Fruit fly (Drosophila melanogaster) whole organism, embryonic: ENCODE data around the gene Adsl.

Source experiments
- B-H2 ChIP-seq: fragments of 200-800 bp; sonication (Bioruptor generic); optimal IDR thresholded peaks from 2 replicates; lab custom pipeline; 2018; ENCODE audit warnings: missing biosample characterization, mild to moderate bottlenecking, missing genetic modification characterization
- CG11560 ChIP-seq: fragments of 200-800 bp; sonication (Bioruptor generic); IDR thresholded peaks from 3 replicates; pipeline ENCODE4 v1.3.6; 2022; ENCODE audit warnings: missing biosample characterization, missing genetic modification characterization
- CG12071 ChIP-seq: fragments of 200-800 bp; sonication (Bioruptor generic); optimal IDR thresholded peaks from 3 replicates; lab custom pipeline; 2018; ENCODE audit warnings: missing biosample characterization, mild to moderate bottlenecking, missing genetic modification characterization
- CG13296 ChIP-seq: fragments of 200-800 bp; sonication (Bioruptor generic); optimal IDR thresholded peaks from 3 replicates; lab custom pipeline; 2018; ENCODE audit warnings: missing biosample characterization, mild to moderate bottlenecking, missing genetic modification characterization
- CG13894 ChIP-seq: fragments of 200-800 bp; sonication (Bioruptor generic); optimal IDR thresholded peaks from 3 replicates; lab custom pipeline; 2018; ENCODE audit warnings: missing biosample characterization, mild to moderate bottlenecking, missing genetic modification characterization, moderate library complexity
- CG15269 ChIP-seq: fragments of 200-800 bp; sonication (Bioruptor generic); optimal IDR thresholded peaks from 2 replicates; lab custom pipeline; 2018; ENCODE audit warnings: missing biosample characterization, mild to moderate bottlenecking, missing genetic modification characterization, moderate library complexity
- CG15514 ChIP-seq: fragments of 200-800 bp; sonication (Bioruptor generic); optimal IDR thresholded peaks from 3 replicates; lab custom pipeline; 2017; ENCODE audit warnings: missing biosample characterization, missing genetic modification characterization, mild to moderate bottlenecking, moderate library complexity, missing genetic modification reagents
- CG17568 ChIP-seq: fragments of 200-800 bp; sonication (Bioruptor generic); optimal IDR thresholded peaks from 2 replicates; lab custom pipeline; 2018; ENCODE audit warnings: missing biosample characterization, mild to moderate bottlenecking, missing genetic modification characterization, moderate library complexity
- CG17912 ChIP-seq: fragments of 200-800 bp; sonication (Bioruptor generic); optimal IDR thresholded peaks from 2 replicates; lab custom pipeline; 2018; ENCODE audit warnings: missing biosample characterization, mild to moderate bottlenecking, missing genetic modification characterization
- CG18599 ChIP-seq: fragments of 200-800 bp; sonication (Bioruptor generic); optimal IDR thresholded peaks from 3 replicates; lab custom pipeline; 2017; ENCODE audit warnings: missing biosample characterization, missing genetic modification characterization, mild to moderate bottlenecking, moderate library complexity, missing genetic modification reagents
- CG2199 ChIP-seq: fragments of 200-800 bp; sonication (Bioruptor generic); IDR thresholded peaks from 3 replicates; pipeline ENCODE4 v1.3.6; 2022; ENCODE audit warnings: missing biosample characterization, missing genetic modification characterization
- CG2678 ChIP-seq: fragments of 200-800 bp; sonication (Bioruptor generic); optimal IDR thresholded peaks from 3 replicates; lab custom pipeline; 2019; ENCODE audit warnings: missing biosample characterization, mild to moderate bottlenecking, missing genetic modification characterization, moderate library complexity
- CG3281 ChIP-seq: fragments of 200-800 bp; sonication (Bioruptor generic); optimal IDR thresholded peaks from 3 replicates; lab custom pipeline; 2017; ENCODE audit warnings: missing biosample characterization, mild to moderate bottlenecking, missing genetic modification characterization
- CG6765 ChIP-seq: fragments of 200-800 bp; sonication (Bioruptor generic); optimal IDR thresholded peaks from 3 replicates; lab custom pipeline; 2017; ENCODE audit warnings: missing biosample characterization, mild to moderate bottlenecking, missing genetic modification characterization
- CG6813 ChIP-seq: fragments of 200-800 bp; sonication (Bioruptor generic); optimal IDR thresholded peaks from 2 replicates; lab custom pipeline; 2017; ENCODE audit warnings: missing biosample characterization, missing genetic modification characterization, mild to moderate bottlenecking, moderate library complexity, missing genetic modification reagents
- CG7839 ChIP-seq: fragments of 200-800 bp; sonication (Bioruptor generic); optimal IDR thresholded peaks from 3 replicates; lab custom pipeline; 2018; ENCODE audit warnings: missing biosample characterization, mild to moderate bottlenecking, missing genetic modification characterization, moderate library complexity
- CG8290 ChIP-seq, 3 experiments: fragments of 200-800 bp; sonication (Bioruptor generic); optimal IDR thresholded peaks; 2 replicates each; lab custom pipeline; 2016 to 2019; ENCODE audit warnings: missing biosample characterization in 3 of 3, missing genetic modification characterization in 3 of 3, mild to moderate bottlenecking in 2 of 3, moderate library complexity in 1 of 3
- CrebB ChIP-seq: fragments of 200-800 bp; sonication (Bioruptor generic); optimal IDR thresholded peaks from 3 replicates; lab custom pipeline; 2018; ENCODE audit warnings: missing biosample characterization, mild to moderate bottlenecking, missing genetic modification characterization
- Eip74EF ChIP-seq, 2 experiments: fragments of 200-800 bp in 1 of 2; fragments of >200 bp in 1 of 2; sonication (Bioruptor generic) in 1 of 2; optimal IDR thresholded peaks; 2 replicates each; lab custom pipeline; 2017 to 2019; ENCODE audit warnings: missing biosample characterization in 2 of 2, missing genetic modification characterization in 2 of 2, mild to moderate bottlenecking in 1 of 2, moderate library complexity in 1 of 2
- Fer2 ChIP-seq: fragments of 200-800 bp; sonication (Bioruptor generic); optimal IDR thresholded peaks from 2 replicates; lab custom pipeline; 2018; ENCODE audit warnings: missing biosample characterization, mild to moderate bottlenecking, missing genetic modification characterization, moderate library complexity
- Fer3 ChIP-seq: fragments of 200-800 bp; sonication (Bioruptor generic); optimal IDR thresholded peaks from 2 replicates; lab custom pipeline; 2018; ENCODE audit warnings: missing biosample characterization, mild to moderate bottlenecking, missing genetic modification characterization, moderate library complexity
- GATAe ChIP-seq: fragments of 200-800 bp; sonication (Bioruptor generic); conservative IDR thresholded peaks from 2 replicates; pipeline ENCODE4 v1.3.6; 2022; ENCODE audit warnings: missing biosample characterization, missing genetic modification characterization
- HLH54F ChIP-seq: fragments of 200-800 bp; sonication (Bioruptor generic); optimal IDR thresholded peaks from 3 replicates; lab custom pipeline; 2016; ENCODE audit warnings: missing biosample characterization, missing genetic modification characterization
- NfI ChIP-seq: fragments of 200-800 bp; sonication (Bioruptor generic); optimal IDR thresholded peaks from 3 replicates; lab custom pipeline; 2018; ENCODE audit warnings: missing biosample characterization, mild to moderate bottlenecking, missing genetic modification characterization, moderate library complexity
- PHDP ChIP-seq: fragments of 200-800 bp; sonication (Bioruptor generic); optimal IDR thresholded peaks from 3 replicates; lab custom pipeline; 2018; ENCODE audit warnings: missing biosample characterization, mild to moderate bottlenecking, missing genetic modification characterization, moderate library complexity
- Pdp1 ChIP-seq, 2 experiments: fragments of 200-800 bp; sonication (Bioruptor generic); optimal IDR thresholded peaks; 3 replicates each; lab custom pipeline; 2016; ENCODE audit warnings: missing biosample characterization in 2 of 2, missing genetic modification characterization in 2 of 2, mild to moderate bottlenecking in 1 of 2, moderate library complexity in 1 of 2
- Rfx ChIP-seq: fragments of 200-800 bp; sonication (Bioruptor generic); IDR thresholded peaks from 2 replicates; pipeline ENCODE4 v1.3.6; 2022; ENCODE audit warnings: missing biosample characterization, missing genetic modification characterization
- Rx ChIP-seq: fragments of 200-800 bp; sonication (Bioruptor generic); IDR thresholded peaks from 2 replicates; pipeline ENCODE4 v1.3.6; 2022; ENCODE audit warnings: missing biosample characterization, missing genetic modification characterization
- Xrp1 ChIP-seq: fragments of 200-800 bp; sonication (Bioruptor generic); IDR thresholded peaks from 2 replicates; pipeline ENCODE4 v1.3.6; 2022; ENCODE audit warnings: missing biosample characterization, missing genetic modification characterization
- exex ChIP-seq: fragments of 200-800 bp; sonication (Bioruptor generic); optimal IDR thresholded peaks from 4 replicates; lab custom pipeline; 2018; ENCODE audit warnings: missing biosample characterization, mild to moderate bottlenecking, missing genetic modification characterization, moderate library complexity
- fru ChIP-seq: fragments of >200 bp; optimal IDR thresholded peaks from 2 replicates; lab custom pipeline; 2017
- gro ChIP-seq: fragments of 200-800 bp; sonication (Bioruptor generic); optimal IDR thresholded peaks from 2 replicates; lab custom pipeline; 2016; ENCODE audit warnings: missing biosample characterization, missing genetic modification characterization
- lov ChIP-seq, 2 experiments: fragments of 200-800 bp in 1 of 2; fragments of >200 bp in 1 of 2; sonication (Bioruptor generic) in 1 of 2; IDR thresholded peaks in 1 of 2; optimal IDR thresholded peaks in 1 of 2; 2 replicates in 1 of 2; 3 replicates in 1 of 2; pipeline versions ENCODE4 v1.3.6 to Lab custom; 2017 to 2022; ENCODE audit warnings: missing biosample characterization in 1 of 2, missing genetic modification characterization in 1 of 2
- nom ChIP-seq: fragments of 200-800 bp; sonication (Bioruptor generic); optimal IDR thresholded peaks from 2 replicates; lab custom pipeline; 2017; ENCODE audit warnings: missing biosample characterization, missing genetic modification characterization, mild to moderate bottlenecking, moderate library complexity, missing genetic modification reagents
- odd ChIP-seq: fragments of 200-800 bp; sonication (Bioruptor generic); optimal IDR thresholded peaks from 2 replicates; lab custom pipeline; 2017; ENCODE audit warnings: missing biosample characterization, mild to moderate bottlenecking, missing genetic modification characterization
- otp ChIP-seq: fragments of 200-800 bp; sonication (Bioruptor generic); IDR thresholded peaks from 3 replicates; pipeline ENCODE4, ENCODE4 v1.3.6; 2022; ENCODE audit warnings: missing biosample characterization, missing genetic modification characterization
- pan ChIP-seq, 4 experiments: fragments of >200 bp in 3 of 4; fragments of 200-800 bp in 1 of 4; sonication (Bioruptor generic) in 1 of 4; optimal IDR thresholded peaks in 3 of 4; IDR thresholded peaks in 1 of 4; 2 replicates each; pipeline versions ENCODE4 v1.3.6 to Lab custom; 2017 to 2022; ENCODE audit warnings: missing biosample characterization in 2 of 4, missing genetic modification characterization in 2 of 4, mixed read lengths in 1 of 4
- schlank ChIP-seq: fragments of 200-800 bp; sonication (Bioruptor generic); optimal IDR thresholded peaks from 2 replicates; lab custom pipeline; 2018; ENCODE audit warnings: missing biosample characterization, mild to moderate bottlenecking, missing genetic modification characterization
- sd ChIP-seq: fragments of 200-800 bp; sonication (Bioruptor generic); optimal IDR thresholded peaks from 3 replicates; lab custom pipeline; 2018; ENCODE audit warnings: missing biosample characterization, mild to moderate bottlenecking, missing genetic modification characterization, moderate library complexity
- sob ChIP-seq: fragments of 200-800 bp; sonication (Bioruptor generic); IDR thresholded peaks from 2 replicates; pipeline ENCODE4 v1.3.6; 2022; ENCODE audit warnings: missing biosample characterization, missing genetic modification characterization
- sug ChIP-seq: fragments of 200-800 bp; optimal IDR thresholded peaks from 2 replicates; lab custom pipeline; 2019; ENCODE audit warnings: missing biosample characterization, mild to moderate bottlenecking, missing genetic modification characterization, moderate library complexity
- tap ChIP-seq: fragments of 200-800 bp; optimal IDR thresholded peaks from 3 replicates; lab custom pipeline; 2019; ENCODE audit warnings: missing biosample characterization, mild to moderate bottlenecking, missing genetic modification characterization, moderate library complexity
- unpg ChIP-seq: fragments of 200-800 bp; sonication (Bioruptor generic); optimal IDR thresholded peaks from 3 replicates; lab custom pipeline; 2018; ENCODE audit warnings: missing biosample characterization, mild to moderate bottlenecking, missing genetic modification characterization, moderate library complexity
- vvl ChIP-seq: fragments of 200-800 bp; sonication (Bioruptor generic); IDR thresholded peaks from 2 replicates; pipeline ENCODE4 v1.3.6; 2022; ENCODE audit warnings: missing biosample characterization, missing genetic modification characterization
- wek ChIP-seq: fragments of 200-800 bp; sonication (Bioruptor generic); optimal IDR thresholded peaks from 3 replicates; lab custom pipeline; 2018; ENCODE audit warnings: missing biosample characterization, mild to moderate bottlenecking, missing genetic modification characterization, moderate library complexity

The Adsl gene

DNA sequence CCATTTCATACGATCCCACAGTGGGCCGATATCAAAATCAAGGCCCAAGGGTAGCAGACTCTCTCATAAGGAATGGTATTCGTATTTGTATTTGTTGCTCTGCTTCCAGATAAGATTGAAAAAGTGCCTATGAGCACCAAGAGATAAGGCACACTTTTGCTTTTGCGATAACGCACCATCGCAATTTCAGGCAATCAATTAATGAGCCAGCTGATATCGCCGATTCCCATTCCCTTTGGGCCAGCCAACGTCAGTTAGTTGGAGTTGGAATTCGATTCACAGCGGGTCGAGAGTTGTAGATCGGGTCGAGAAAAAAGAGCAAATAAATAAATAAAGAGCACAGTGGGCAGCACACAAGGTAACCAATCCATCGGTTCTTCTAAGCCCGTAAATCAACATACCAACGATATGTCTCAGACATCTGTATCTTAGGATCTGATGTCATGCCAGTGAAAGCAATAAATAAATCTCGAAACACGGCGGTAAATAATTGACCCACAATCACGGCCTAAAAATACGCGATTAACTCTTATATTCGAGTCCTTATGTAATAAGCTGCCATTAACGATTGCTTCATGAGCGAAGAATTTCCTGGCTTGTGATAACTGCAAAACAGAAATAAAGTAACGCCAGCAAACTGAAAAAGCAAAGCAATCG is 12.8 kb downstream of the Adsl start, which contains the start of gene CG8907 (continued):
- peak; percentile 6 for TF ChIP-seq gro (GFP tag; lab: Kevin White, UChicago)
- peak; percentile 11 for TF ChIP-seq CG18599 (GFP tag; lab: Kevin White, UChicago)
- peak; percentile 15; the same call in 1 of the 2 replicates for TF ChIP-seq Rfx (GFP tag; lab: Robert Waterston, UW)
- TF ChIP-seq exex (tag; lab: Kevin White, UChicago): peak; percentile 98
- peak; percentile 68 for TF ChIP-seq sug (tag; lab: Kevin White, UChicago)
- TF ChIP-seq GATAe (GFP tag; lab: Robert Waterston, UW): peak; percentile 96

dm6 chr3R:17007336-17007735 is 13.6 kb downstream of the Adsl start:
- TF ChIP-seq CG17912 (GFP tag; lab: Kevin White, UChicago): peak; percentile 37
- peak; percentile 31 for TF ChIP-seq NfI (GFP tag; lab: Kevin White, UChicago)
- TF ChIP-seq pan (optimal IDR thresholded peaks at IDR 0.05; lab: Kevin White, UChicago): no peak
- TF ChIP-seq pan (GFP tag; optimal IDR thresholded peaks at IDR 0.05 in 1 of 2, IDR thresholded peaks at IDR 0.05 in 1 of 2): peak in 1 of 2 experiments; percentile 12
- TF ChIP-seq sob (GFP tag; lab: Robert Waterston, UW): no peak
- TF ChIP-seq Fer2: peak; percentile 21
- peak; percentile 60 for TF ChIP-seq CG13894 (tag; lab: Kevin White, UChicago)
- peak in 1 of 2 experiments; percentile 21 for TF ChIP-seq Eip74EF (GFP tag; optimal IDR thresholded peaks at IDR 0.05; lab: Kevin White, UChicago)
- no peak for TF ChIP-seq schlank (tag; lab: Kevin White, UChicago)
- TF ChIP-seq CG15514: no peak
- peak; percentile 53 for TF ChIP-seq CG13296 (GFP tag; lab: Kevin White, UChicago)
- peak; percentile 26 for TF ChIP-seq Fer3 (tag; lab: Kevin White, UChicago)
- TF ChIP-seq unpg (GFP tag; lab: Kevin White, UChicago): peak; percentile 56
- no peak for TF ChIP-seq nom (GFP tag; lab: Kevin White, UChicago)
- peak in 1 of 2 experiments; percentile 40 for TF ChIP-seq Pdp1 (GFP tag; optimal IDR thresholded peaks at IDR 0.05; lab: Kevin White, UChicago)
- no peak for TF ChIP-seq otp (GFP tag; lab: Robert Waterston, UW)
- peak; percentile 71 for TF ChIP-seq CG15269
- TF ChIP-seq tap (tag; lab: Kevin White, UChicago): peak; percentile 33
- no peak for TF ChIP-seq Xrp1
- peak; percentile 64 for TF ChIP-seq CG17568 (GFP tag; lab: Kevin White, UChicago)
- TF ChIP-seq B-H2 (GFP tag; lab: Kevin White, UChicago): peak; percentile 26
- no peak for TF ChIP-seq Rx (GFP tag; lab: Robert Waterston, UW)
- TF ChIP-seq vvl (GFP tag; lab: Robert Waterston, UW): no peak
- peak; percentile 82 for TF ChIP-seq sd
- peak; percentile 4 for TF ChIP-seq odd
- peak; percentile 64 for TF ChIP-seq CG12071 (GFP tag; lab: Kevin White, UChicago)
- TF ChIP-seq CG2678 (tag; lab: Kevin White, UChicago): peak; percentile 71
- TF ChIP-seq wek (GFP tag; lab: Kevin White, UChicago): peak; percentile 12
- TF ChIP-seq PHDP (tag; lab: Kevin White, UChicago): peak; percentile 60
- no peak for TF ChIP-seq fru (lab: Kevin White, UChicago)
- TF ChIP-seq CG2199 (GFP tag; lab: Robert Waterston, UW): no peak
- no peak for TF ChIP-seq HLH54F
- TF ChIP-seq CG8290 (GFP tag; optimal IDR thresholded peaks at IDR 0.05; lab: Kevin White, UChicago): no peak
- peak in 1 of 2 experiments; percentile 26 for TF ChIP-seq CG8290 (tag; optimal IDR thresholded peaks at IDR 0.05; lab: Kevin White, UChicago)
- TF ChIP-seq CG6813 (GFP tag; lab: Kevin White, UChicago): peak; percentile 17
- no peak for TF ChIP-seq lov (optimal IDR thresholded peaks at IDR 0.05; lab: Kevin White, UChicago)
- no peak for TF ChIP-seq lov (GFP tag; IDR thresholded peaks at IDR 0.05; lab: Robert Waterston, UW)
- TF ChIP-seq CG7839: peak; percentile 31
- TF ChIP-seq CG6765 (GFP tag; lab: Kevin White, UChicago): peak; percentile 27
- no peak for TF ChIP-seq CG11560
- peak; percentile 22 for TF ChIP-seq CrebB (tag; lab: Kevin White, UChicago)
- peak; percentile 36 for TF ChIP-seq CG3281 (GFP tag; lab: Kevin White, UChicago)
